Comparison of ENCODE assay signal across 1 fruit fly cellular context in the genomic region with DNA sequence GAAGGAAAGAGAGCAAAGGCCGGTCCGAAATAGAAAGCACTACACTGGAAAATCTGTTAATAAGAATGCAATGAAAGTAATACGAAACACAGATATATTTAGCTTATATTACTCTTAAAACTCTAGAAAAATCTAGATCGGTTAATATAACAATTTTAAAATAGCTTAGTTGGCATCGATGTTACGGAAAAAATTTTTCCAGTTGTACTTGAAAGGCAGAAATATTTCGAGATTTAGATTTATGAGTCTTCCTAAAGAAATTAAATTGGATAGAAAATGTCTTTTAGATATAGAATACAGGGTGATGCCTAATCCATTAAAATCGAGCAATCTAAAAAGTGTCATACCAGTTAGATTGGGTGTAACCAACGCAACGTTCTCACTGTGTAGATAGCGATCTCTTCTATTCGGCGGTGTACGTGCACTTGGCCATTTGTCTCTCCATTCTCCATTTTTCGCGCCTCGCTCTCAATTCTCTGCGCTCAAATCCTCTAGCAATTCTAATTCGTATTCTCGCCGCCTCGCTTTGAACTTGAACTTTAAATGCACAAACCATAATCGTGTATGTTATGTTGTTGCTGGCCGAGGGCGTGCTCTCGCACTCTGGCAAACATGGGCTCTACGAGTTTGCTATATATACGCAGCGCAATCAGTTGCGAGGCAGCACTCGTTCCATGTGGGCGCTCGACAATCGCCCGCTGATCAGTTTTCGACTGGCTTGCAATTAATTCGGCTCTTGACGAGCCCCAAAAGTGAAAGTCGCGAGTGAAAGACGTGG.
TF ChIP-seq lines count a peak whose summit lies in the region.

No protein-coding gene starts in this region.

TF ChIP-seq in whole organism, embryonic, 481 proteins besides CTCF, POLR2A, EP300 and RAD21 (continued from another document and continues in another):
- peak; percentile 73 for TF ChIP-seq GATAe (GFP tag; conservative IDR thresholded peaks at IDR 0.05; lab: Robert Waterston, UW)
- peak; percentile 78 for TF ChIP-seq CG11560 (tag; IDR thresholded peaks at IDR 0.05; lab: Robert Waterston, UW)
- peak; percentile 96 for TF ChIP-seq slp2 (GFP tag; optimal IDR thresholded peaks at IDR 0.05; lab: Kevin White, UChicago)
- TF ChIP-seq CG17359 (tag; optimal IDR thresholded peaks at IDR 0.05; lab: Kevin White, UChicago) = peak; percentile 85
- peak; percentile 88 for TF ChIP-seq Ptx1 (GFP tag; IDR thresholded peaks at IDR 0.05; lab: Robert Waterston, UW)
- peak; percentile 86 for TF ChIP-seq CG12219 (GFP tag; optimal IDR thresholded peaks at IDR 0.05; lab: Kevin White, UChicago)
- no peak for TF ChIP-seq nom (GFP tag; optimal IDR thresholded peaks at IDR 0.05; lab: Kevin White, UChicago)
- peak; percentile 72 for TF ChIP-seq ssp (GFP tag; IDR thresholded peaks at IDR 0.05; lab: Robert Waterston, UW)
- peak; percentile 76; the same call in 1 of the 2 replicates for TF ChIP-seq CG32767 (GFP tag; IDR thresholded peaks at IDR 0.05; lab: Robert Waterston, UW)
- peak; percentile 80 for TF ChIP-seq Drgx (GFP tag; IDR thresholded peaks at IDR 0.05; lab: Robert Waterston, UW)
- no peak for TF ChIP-seq pan (optimal IDR thresholded peaks at IDR 0.05; lab: Kevin White, UChicago)
- peak in 1 of 2 experiments; percentile 75 for TF ChIP-seq pan (GFP tag; optimal IDR thresholded peaks at IDR 0.05 in 1 of 2, IDR thresholded peaks at IDR 0.05 in 1 of 2)
- peak; percentile 80 for TF ChIP-seq scrt (GFP tag; optimal IDR thresholded peaks at IDR 0.05; lab: Kevin White, UChicago)
- TF ChIP-seq CG9727 (GFP tag; optimal IDR thresholded peaks at IDR 0.05; lab: Kevin White, UChicago) = peak; percentile 98
- TF ChIP-seq hb (GFP tag; IDR thresholded peaks at IDR 0.05; lab: Robert Waterston, UW; ENCODE audit: partially characterized antibody) = no peak
- peak; percentile 96 for TF ChIP-seq Bteb2 (GFP tag; optimal IDR thresholded peaks at IDR 0.05; lab: Kevin White, UChicago)
- peak; percentile 91 for TF ChIP-seq ewg (GFP tag; optimal IDR thresholded peaks at IDR 0.05; lab: Kevin White, UChicago)
- peak; percentile 91 for TF ChIP-seq zf30C (GFP tag; optimal IDR thresholded peaks at IDR 0.05; lab: Kevin White, UChicago)
- peak; percentile 64 for TF ChIP-seq Neu2 (GFP tag; optimal IDR thresholded peaks at IDR 0.05; lab: Kevin White, UChicago; ENCODE audit: borderline replicate concordance)
- peak; percentile 96 for TF ChIP-seq CG9609 (GFP tag; optimal IDR thresholded peaks at IDR 0.05; lab: Kevin White, UChicago)
- TF ChIP-seq Asciz (GFP tag; optimal IDR thresholded peaks at IDR 0.05; lab: Kevin White, UChicago) = peak; percentile 91
- peak; percentile 96 for TF ChIP-seq Mes4 (GFP tag; optimal IDR thresholded peaks at IDR 0.05; lab: Kevin White, UChicago)
- peak; percentile 29; the same call in 1 of the 2 replicates for TF ChIP-seq CG10321 (GFP tag; IDR thresholded peaks at IDR 0.05; lab: Robert Waterston, UW)
- 0 out of 2 replicates have a peak, but pooled peaks have one; percentile 15 for TF ChIP-seq unc-4 (GFP tag; IDR thresholded peaks at IDR 0.05; lab: Robert Waterston, UW; ENCODE audit: partially characterized antibody)
- peak; percentile 72 for TF ChIP-seq ap (GFP tag; IDR thresholded peaks at IDR 0.05; lab: Robert Waterston, UW)
- TF ChIP-seq Pdp1 (GFP tag; optimal IDR thresholded peaks at IDR 0.05; lab: Kevin White, UChicago) = peak; percentile 92 to 96
- peak; percentile 58; the same call in 1 of the 2 replicates for TF ChIP-seq sim (GFP tag; IDR thresholded peaks at IDR 0.05; lab: Robert Waterston, UW)
- peak; percentile 33 for TF ChIP-seq Adf1 (GFP tag; IDR thresholded peaks at IDR 0.05; lab: Robert Waterston, UW)
- TF ChIP-seq Sry-β (GFP tag; optimal IDR thresholded peaks at IDR 0.05; lab: Kevin White, UChicago) = peak; percentile 41
- TF ChIP-seq klu (GFP tag; IDR thresholded peaks at IDR 0.05; lab: Robert Waterston, UW) = peak; percentile 88
- TF ChIP-seq CG11723 (GFP tag; optimal IDR thresholded peaks at IDR 0.05; lab: Kevin White, UChicago) = peak; percentile 96
- peak; percentile 83 for TF ChIP-seq Vsx1 (GFP tag; optimal IDR thresholded peaks at IDR 0.05; lab: Kevin White, UChicago)
- TF ChIP-seq abd-A (tag; optimal IDR thresholded peaks at IDR 0.05; lab: Kevin White, UChicago) = no peak
- peak; percentile 94 for TF ChIP-seq CG12236 (GFP tag; optimal IDR thresholded peaks at IDR 0.05; lab: Kevin White, UChicago)
- no peak for TF ChIP-seq Hr39 (optimal IDR thresholded peaks at IDR 0.05; lab: Kevin White, UChicago)
- peak; percentile 93 for TF ChIP-seq bab2 (GFP tag; optimal IDR thresholded peaks at IDR 0.05; lab: Kevin White, UChicago)
- peak; percentile 80 for TF ChIP-seq Ets97D (GFP tag; optimal IDR thresholded peaks at IDR 0.05; lab: Kevin White, UChicago)
- peak; percentile 85 for TF ChIP-seq vfl (GFP tag; optimal IDR thresholded peaks at IDR 0.05; lab: Kevin White, UChicago)
- peak; percentile 85 for TF ChIP-seq Gug (GFP tag; IDR thresholded peaks at IDR 0.05; lab: Robert Waterston, UW)
- TF ChIP-seq wdn (GFP tag; IDR thresholded peaks at IDR 0.05; lab: Robert Waterston, UW) = no peak; the same call in none of the 2 replicates
- TF ChIP-seq ci (GFP tag; IDR thresholded peaks at IDR 0.05; lab: Robert Waterston, UW) = peak; percentile 79; the same call in 2 of the 3 replicates
- TF ChIP-seq bbx (GFP tag; IDR thresholded peaks at IDR 0.05; lab: Robert Waterston, UW; ENCODE audit: partially characterized antibody) = peak; percentile 32; the same call in 1 of the 2 replicates
- peak; percentile 96 for TF ChIP-seq cato (GFP tag; optimal IDR thresholded peaks at IDR 0.05; lab: Kevin White, UChicago; ENCODE audit: borderline replicate concordance)
- TF ChIP-seq seq (GFP tag; IDR thresholded peaks at IDR 0.05; lab: Robert Waterston, UW) = peak; percentile 82
- no peak; the same call in 1 of the 2 replicates for TF ChIP-seq bowl (GFP tag; IDR thresholded peaks at IDR 0.05; lab: Robert Waterston, UW)
- TF ChIP-seq CG4360 (GFP tag; IDR thresholded peaks at IDR 0.05; lab: Robert Waterston, UW) = peak; percentile 68
- no peak for TF ChIP-seq sc (optimal IDR thresholded peaks at IDR 0.05; lab: Kevin White, UChicago)
- peak; percentile 98 for TF ChIP-seq sc (GFP tag; optimal IDR thresholded peaks at IDR 0.05; lab: Kevin White, UChicago)
- peak; percentile 61; the same call in 1 of the 3 replicates for TF ChIP-seq C15 (GFP tag; IDR thresholded peaks at IDR 0.05; lab: Robert Waterston, UW)
- TF ChIP-seq nerfin-2 (GFP tag; IDR thresholded peaks at IDR 0.05; lab: Robert Waterston, UW; ENCODE audit: partially characterized antibody) = no peak
- TF ChIP-seq fd96Cb (tag; optimal IDR thresholded peaks at IDR 0.05; lab: Kevin White, UChicago) = peak; percentile 93
- TF ChIP-seq eyg (GFP tag; optimal IDR thresholded peaks at IDR 0.05; lab: Kevin White, UChicago) = peak; percentile 76
- TF ChIP-seq crc (GFP tag; optimal IDR thresholded peaks at IDR 0.05; lab: Kevin White, UChicago) = peak; percentile 92
- TF ChIP-seq Optix (GFP tag; IDR thresholded peaks at IDR 0.05; lab: Robert Waterston, UW) = peak; percentile 77
- TF ChIP-seq CG7745 (tag; optimal IDR thresholded peaks at IDR 0.05; lab: Kevin White, UChicago) = no peak
- peak; percentile 93 for TF ChIP-seq twi (tag; optimal IDR thresholded peaks at IDR 0.05; lab: Kevin White, UChicago)
- peak in 1 of 3 experiments; percentile 77 for TF ChIP-seq Stat92E (GFP tag; optimal IDR thresholded peaks at IDR 0.05; lab: Kevin White, UChicago)
- TF ChIP-seq Eip74EF (GFP tag; optimal IDR thresholded peaks at IDR 0.05; lab: Kevin White, UChicago) = peak in 1 of 2 experiments; percentile 95
- TF ChIP-seq Hr78 (GFP tag; optimal IDR thresholded peaks at IDR 0.05; lab: Kevin White, UChicago) = peak in 1 of 2 experiments; percentile 92
- peak; percentile 49 for TF ChIP-seq Ravus (GFP tag; IDR thresholded peaks at IDR 0.05; lab: Robert Waterston, UW)
- peak; percentile 78 for TF ChIP-seq CG31388 (GFP tag; optimal IDR thresholded peaks at IDR 0.05; lab: Kevin White, UChicago)
- TF ChIP-seq dysf (GFP tag; IDR thresholded peaks at IDR 0.05; lab: Robert Waterston, UW) = peak; percentile 93
- TF ChIP-seq so (GFP tag; IDR thresholded peaks at IDR 0.05; lab: Robert Waterston, UW) = peak; percentile 67; the same call in 1 of the 3 replicates
- TF ChIP-seq amos (GFP tag; IDR thresholded peaks at IDR 0.05; lab: Robert Waterston, UW; ENCODE audit: partially characterized antibody) = no peak; the same call in 1 of the 2 replicates
- TF ChIP-seq CG1603 (tag; optimal IDR thresholded peaks at IDR 0.05; lab: Kevin White, UChicago) = peak; percentile 69
- TF ChIP-seq CG3281 (GFP tag; optimal IDR thresholded peaks at IDR 0.05; lab: Kevin White, UChicago) = peak; percentile 95
- TF ChIP-seq pb (GFP tag; optimal IDR thresholded peaks at IDR 0.05; lab: Kevin White, UChicago) = peak; percentile 90
- peak; percentile 85 for TF ChIP-seq CG2889 (GFP tag; IDR thresholded peaks at IDR 0.05; lab: Robert Waterston, UW)
- TF ChIP-seq CG18619 (GFP tag; optimal IDR thresholded peaks at IDR 0.05; lab: Kevin White, UChicago) = peak; percentile 97
- peak; percentile 96 for TF ChIP-seq CG7839 (tag; optimal IDR thresholded peaks at IDR 0.05; lab: Kevin White, UChicago)
- peak; percentile 89 for TF ChIP-seq Antp (GFP tag; optimal IDR thresholded peaks at IDR 0.05; lab: Kevin White, UChicago)
- peak; percentile 73 for TF ChIP-seq CG15514 (GFP tag; optimal IDR thresholded peaks at IDR 0.05; lab: Kevin White, UChicago)
- peak; percentile 58 for TF ChIP-seq exex (tag; optimal IDR thresholded peaks at IDR 0.05; lab: Kevin White, UChicago)
- TF ChIP-seq ac (GFP tag; optimal IDR thresholded peaks at IDR 0.05; lab: Kevin White, UChicago) = peak; percentile 45
- peak; percentile 93 for TF ChIP-seq lmd (GFP tag; IDR thresholded peaks at IDR 0.05; lab: Robert Waterston, UW)
- peak; percentile 16; the same call in 1 of the 2 replicates for TF ChIP-seq CG5953 (GFP tag; IDR thresholded peaks at IDR 0.05; lab: Robert Waterston, UW)
- no peak for TF ChIP-seq sr (GFP tag; IDR thresholded peaks at IDR 0.05; lab: Robert Waterston, UW)
- TF ChIP-seq CG2875 (GFP tag; optimal IDR thresholded peaks at IDR 0.05; lab: Kevin White, UChicago) = peak; percentile 92
- peak; percentile 89 for TF ChIP-seq CG6689 (GFP tag; IDR thresholded peaks at IDR 0.05; lab: Robert Waterston, UW)
- no peak for TF ChIP-seq HLH4C (GFP tag; IDR thresholded peaks at IDR 0.05; lab: Robert Waterston, UW; ENCODE audit: partially characterized antibody)
- TF ChIP-seq Jarid2 (GFP tag; optimal IDR thresholded peaks at IDR 0.05; lab: Kevin White, UChicago) = peak; percentile 74
- peak; percentile 85 for TF ChIP-seq CG13123 (GFP tag; optimal IDR thresholded peaks at IDR 0.05; lab: Kevin White, UChicago)
- TF ChIP-seq gfzf (GFP tag; optimal IDR thresholded peaks at IDR 0.05; lab: Kevin White, UChicago) = no peak
- no peak for TF ChIP-seq CG43689 (GFP tag; IDR thresholded peaks at IDR 0.05; lab: Robert Waterston, UW)
- peak; percentile 95 for TF ChIP-seq CG12104 (GFP tag; optimal IDR thresholded peaks at IDR 0.05; lab: Kevin White, UChicago)
- no peak for TF ChIP-seq mld (GFP tag; IDR thresholded peaks at IDR 0.05; lab: Robert Waterston, UW; ENCODE audit: partially characterized antibody)
- peak; percentile 48; the same call in 1 of the 2 replicates for TF ChIP-seq ham (GFP tag; IDR thresholded peaks at IDR 0.05; lab: Robert Waterston, UW)
- TF ChIP-seq CG1602 (GFP tag; optimal IDR thresholded peaks at IDR 0.05; lab: Kevin White, UChicago) = peak; percentile 97
- TF ChIP-seq CG11695 (GFP tag; IDR thresholded peaks at IDR 0.05; lab: Robert Waterston, UW) = peak; percentile 90
- peak; percentile 97 for TF ChIP-seq CG13775 (GFP tag; optimal IDR thresholded peaks at IDR 0.05; lab: Kevin White, UChicago)
- no peak for TF ChIP-seq vnd (GFP tag; IDR thresholded peaks at IDR 0.05; lab: Robert Waterston, UW; ENCODE audit: partially characterized antibody)
- TF ChIP-seq grau (tag; optimal IDR thresholded peaks at IDR 0.05; lab: Kevin White, UChicago) = peak; percentile 96
- peak; percentile 84 for TF ChIP-seq da (GFP tag; optimal IDR thresholded peaks at IDR 0.05; lab: Kevin White, UChicago)
- TF ChIP-seq CG11085 (GFP tag; IDR thresholded peaks at IDR 0.05; lab: Robert Waterston, UW) = peak; percentile 72; the same call in 1 of the 2 replicates
- no peak for TF ChIP-seq CG7963 (GFP tag; IDR thresholded peaks at IDR 0.05; lab: Robert Waterston, UW; ENCODE audit: partially characterized antibody)
- TF ChIP-seq Scr (GFP tag; IDR thresholded peaks at IDR 0.05; lab: Robert Waterston, UW; ENCODE audit: partially characterized antibody) = no peak
- TF ChIP-seq gcm (GFP tag; optimal IDR thresholded peaks at IDR 0.05; lab: Kevin White, UChicago) = peak; percentile 90
- peak; percentile 77 for TF ChIP-seq CG17328 (GFP tag; IDR thresholded peaks at IDR 0.05; lab: Robert Waterston, UW)
- TF ChIP-seq CG8089 (GFP tag; optimal IDR thresholded peaks at IDR 0.05; lab: Kevin White, UChicago) = peak; percentile 94
- TF ChIP-seq CG30431 (GFP tag; optimal IDR thresholded peaks at IDR 0.05; lab: Kevin White, UChicago) = peak; percentile 94
- peak; percentile 95 for TF ChIP-seq row (GFP tag; IDR thresholded peaks at IDR 0.05; lab: Robert Waterston, UW)
- peak; percentile 97 for TF ChIP-seq CG10543 (GFP tag; optimal IDR thresholded peaks at IDR 0.05; lab: Kevin White, UChicago)
- TF ChIP-seq CG10267 (tag; optimal IDR thresholded peaks at IDR 0.05; lab: Kevin White, UChicago) = peak; percentile 89
- TF ChIP-seq danr (GFP tag; IDR thresholded peaks at IDR 0.05; lab: Robert Waterston, UW) = peak; percentile 83
- peak; percentile 90 for TF ChIP-seq CG6854 (GFP tag; optimal IDR thresholded peaks at IDR 0.05; lab: Kevin White, UChicago)
- TF ChIP-seq cwo (GFP tag; optimal IDR thresholded peaks at IDR 0.05; lab: Kevin White, UChicago) = peak; percentile 90
- TF ChIP-seq CG32772 (GFP tag; IDR thresholded peaks at IDR 0.05; lab: Robert Waterston, UW) = peak; percentile 72
- peak; percentile 96 for TF ChIP-seq pho (GFP tag; optimal IDR thresholded peaks at IDR 0.05; lab: Kevin White, UChicago)
- peak; percentile 80 for TF ChIP-seq CG4730 (GFP tag; IDR thresholded peaks at IDR 0.05; lab: Robert Waterston, UW)
- no peak for TF ChIP-seq Opbp (GFP tag; IDR thresholded peaks at IDR 0.05; lab: Robert Waterston, UW; ENCODE audit: partially characterized antibody)
- TF ChIP-seq CG4424 (GFP tag; optimal IDR thresholded peaks at IDR 0.05; lab: Kevin White, UChicago) = peak; percentile 97
- peak; percentile 93 for TF ChIP-seq dmrt11E (tag; optimal IDR thresholded peaks at IDR 0.05; lab: Kevin White, UChicago)
- TF ChIP-seq dmrt99B (tag; optimal IDR thresholded peaks at IDR 0.05; lab: Kevin White, UChicago) = peak; percentile 96
- TF ChIP-seq chinmo (GFP tag; IDR thresholded peaks at IDR 0.05; lab: Robert Waterston, UW; ENCODE audit: partially characterized antibody) = peak; percentile 99
- peak; percentile 87 for TF ChIP-seq psq (GFP tag; optimal IDR thresholded peaks at IDR 0.05; lab: Kevin White, UChicago)
- 0 out of 3 replicates have a peak, but pooled peaks have one; percentile 6 for TF ChIP-seq zen2 (GFP tag; IDR thresholded peaks at IDR 0.05; lab: Robert Waterston, UW; ENCODE audit: partially characterized antibody)
